Worm (Caenorhabditis elegans): ENCODE results near the gene mlt-9.

The mlt-9 gene

DNA sequence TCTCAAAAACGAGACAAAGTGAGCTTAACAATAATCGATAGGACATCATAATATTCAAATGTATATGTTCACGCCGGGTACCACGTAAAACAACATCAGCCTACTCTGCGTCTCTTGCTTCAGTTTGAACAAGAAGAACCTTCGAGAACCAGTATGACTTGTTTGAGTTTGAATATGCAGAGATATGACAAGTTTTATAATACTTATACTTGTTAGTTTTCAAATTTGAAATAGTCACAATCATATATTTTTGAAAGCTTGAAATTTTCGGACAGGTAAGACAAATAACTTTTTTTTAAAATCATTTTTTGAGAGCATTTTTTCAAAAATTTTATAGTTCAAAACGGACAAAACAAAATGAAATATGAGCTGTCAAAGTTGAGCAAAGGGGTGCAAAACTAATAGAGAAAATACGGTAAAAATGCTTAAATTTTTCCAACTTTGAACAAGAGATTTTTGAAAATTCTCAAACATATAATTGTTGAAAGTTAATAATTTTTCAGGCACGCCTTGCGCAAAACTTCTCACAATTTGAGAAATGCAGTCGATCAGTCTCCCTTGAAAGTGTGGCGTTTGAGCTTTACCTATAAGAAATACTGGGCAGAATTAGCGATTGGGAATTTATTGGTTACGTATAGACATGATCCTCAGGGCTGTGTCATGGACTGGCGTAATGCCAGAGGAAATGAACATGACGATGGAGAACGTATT, 54.2 kb downstream of the mlt-9 start, which contains the start of gene H03G16.1:
Gene H03G16.1, plus strand, starts transcription at position 661 of the 711 bp plus-strand sequence.
- TF ChIP-seq hlh-30 (tag; optimal IDR thresholded peaks at IDR 0.05; ENCODE audit: insufficient read depth) (no peak), ttx-3 (tag; optimal IDR thresholded peaks at IDR 0.05) (no peak), ceh-2 (tag; optimal IDR thresholded peaks at IDR 0.05) (no peak), lin-11 (tag; optimal IDR thresholded peaks at IDR 0.05) (no peak), hlh-6 (tag; optimal IDR thresholded peaks at IDR 0.05) (no peak), ama-1 (optimal IDR thresholded peaks at IDR 0.05) (no peak), pag-3 (tag; optimal IDR thresholded peaks at IDR 0.05; ENCODE audit: borderline replicate concordance) (no peak), eyg-1 (tag; optimal IDR thresholded peaks at IDR 0.05) (no peak), pha-4 (tag; optimal IDR thresholded peaks at IDR 0.05) (no peak)

DNA sequence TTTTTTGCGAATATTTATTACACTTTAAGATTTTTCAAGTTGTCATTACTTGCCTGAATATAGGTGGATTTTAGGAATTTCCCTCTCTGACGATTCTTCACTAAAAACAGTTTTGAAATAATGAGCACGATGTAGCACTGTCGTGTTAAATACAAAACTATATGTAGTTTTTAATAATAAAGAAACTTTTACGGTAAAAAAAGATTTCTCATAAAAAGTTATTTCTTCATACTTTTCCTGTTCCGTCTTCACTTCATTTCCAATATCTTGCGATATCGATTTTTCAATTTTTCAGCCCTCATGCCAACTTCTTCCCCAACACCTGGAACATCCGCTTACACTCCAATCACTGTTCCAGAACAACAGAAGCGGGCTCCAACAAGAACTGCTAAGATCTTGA, 55.2 kb downstream of the mlt-9 start, which contains the start of gene H03G16.6:
Gene H03G16.6, plus strand, starts transcription at position 301 of the 400 bp plus-strand sequence.
- TF ChIP-seq ceh-48 (tag; optimal IDR thresholded peaks at IDR 0.05) (no peak), Y22D7AL.16 (tag; optimal IDR thresholded peaks at IDR 0.05) (no peak), ceh-19 (GFP tag; optimal IDR thresholded peaks at IDR 0.05) (no peak), ttx-3 (tag; optimal IDR thresholded peaks at IDR 0.05) (no peak), ztf-16 (tag; optimal IDR thresholded peaks at IDR 0.05) (no peak), nhr-11 (tag; optimal IDR thresholded peaks at IDR 0.05) (no peak), hlh-30 (tag; optimal IDR thresholded peaks at IDR 0.05; ENCODE audit: insufficient read depth) (no peak), ceh-31 (tag; optimal IDR thresholded peaks at IDR 0.05) (no peak), elt-4 (tag; optimal IDR thresholded peaks at IDR 0.05) (no peak), unc-86 (tag; optimal IDR thresholded peaks at IDR 0.05) (no peak), hlh-6 (tag; optimal IDR thresholded peaks at IDR 0.05) (no peak), tbx-7 (tag; optimal IDR thresholded peaks at IDR 0.05) (no peak), fkh-10 (GFP tag; optimal IDR thresholded peaks at IDR 0.05) (no peak), T23F11.4 (GFP tag; optimal IDR thresholded peaks at IDR 0.05) (no peak), lim-6 (tag; optimal IDR thresholded peaks at IDR 0.05) (no peak), ceh-45 (GFP tag; IDR thresholded peaks at IDR 0.05) (no peak), hlh-15 (tag; optimal IDR thresholded peaks at IDR 0.05) (no peak)
